Fruit fly (Drosophila melanogaster) whole organism, embryonic: Measurements from ENCODE around the gene trio.

Experiments used
- ATbp ChIP-seq: fragments of 200-800 bp; sonication (Bioruptor generic); optimal IDR thresholded peaks from 2 replicates; lab custom pipeline; 2017; ENCODE audit warnings: missing biosample characterization, mild to moderate bottlenecking, missing genetic modification characterization, missing genetic modification reagents
- Blimp-1 ChIP-seq: fragments of 200-800 bp; sonication (Bioruptor generic); optimal IDR thresholded peaks from 3 replicates; lab custom pipeline; 2018; ENCODE audit warnings: missing biosample characterization, missing genetic modification characterization, mild to moderate bottlenecking, moderate library complexity, missing genetic modification reagents
- CG10321 ChIP-seq: fragments of 200-800 bp; sonication (Bioruptor generic); IDR thresholded peaks from 2 replicates; pipeline ENCODE4 v1.3.6; 2022; ENCODE audit warnings: missing biosample characterization, missing genetic modification characterization
- CG12236 ChIP-seq: fragments of 200-800 bp; sonication (Bioruptor generic); optimal IDR thresholded peaks from 2 replicates; lab custom pipeline; 2016; ENCODE audit warnings: missing biosample characterization, missing genetic modification characterization
- CG13775 ChIP-seq: fragments of 200-800 bp; sonication (Bioruptor generic); optimal IDR thresholded peaks from 3 replicates; lab custom pipeline; 2017; ENCODE audit warnings: missing biosample characterization, mild to moderate bottlenecking, missing genetic modification characterization
- CG15073 ChIP-seq: fragments of 200-800 bp; sonication (Bioruptor generic); optimal IDR thresholded peaks from 2 replicates; lab custom pipeline; 2016; ENCODE audit warnings: missing biosample characterization, missing genetic modification characterization
- CG1602 ChIP-seq: fragments of 200-800 bp; sonication (Bioruptor generic); optimal IDR thresholded peaks from 3 replicates; lab custom pipeline; 2016; ENCODE audit warnings: missing biosample characterization, missing genetic modification characterization
- CG1647 ChIP-seq: fragments of 200-800 bp; sonication (Bioruptor generic); optimal IDR thresholded peaks from 3 replicates; lab custom pipeline; 2016; ENCODE audit warnings: missing biosample characterization, missing genetic modification characterization
- CG17802 ChIP-seq: fragments of 200-800 bp; sonication (Bioruptor generic); optimal IDR thresholded peaks from 2 replicates; lab custom pipeline; 2018; ENCODE audit warnings: missing biosample characterization, mild to moderate bottlenecking, missing genetic modification characterization, moderate library complexity
- CG18011 ChIP-seq: fragments of 200-800 bp; sonication (Bioruptor generic); optimal IDR thresholded peaks from 2 replicates; lab custom pipeline; 2017; ENCODE audit warnings: missing biosample characterization, missing genetic modification characterization, mild to moderate bottlenecking, moderate library complexity, missing genotype
- CG2129 ChIP-seq: fragments of 200-800 bp; sonication (Bioruptor generic); IDR thresholded peaks from 2 replicates; pipeline ENCODE4 v1.3.6; 2022; ENCODE audit warnings: missing biosample characterization, missing genetic modification characterization; ENCODE audit not compliant: partially characterized antibody
- CG32532 ChIP-seq: fragments of 200-800 bp; sonication (Bioruptor generic); IDR thresholded peaks from 2 replicates; pipeline ENCODE4 v1.3.6; 2022; ENCODE audit warnings: missing biosample characterization, missing genetic modification characterization
- CG33557 ChIP-seq: fragments of 200-800 bp; sonication (Bioruptor generic); optimal IDR thresholded peaks from 2 replicates; lab custom pipeline; 2019; ENCODE audit warnings: missing biosample characterization, mild to moderate bottlenecking, missing genetic modification characterization, moderate library complexity
- CG3847 ChIP-seq: fragments of 200-800 bp; sonication (Bioruptor generic); IDR thresholded peaks from 2 replicates; pipeline ENCODE4 v1.3.6; 2022; ENCODE audit warnings: missing biosample characterization, missing genetic modification characterization
- CG42726 ChIP-seq: fragments of 200-800 bp; sonication (Bioruptor generic); IDR thresholded peaks from 2 replicates; pipeline ENCODE4 v1.3.6; 2022; ENCODE audit warnings: missing biosample characterization, missing genetic modification characterization; ENCODE audit not compliant: partially characterized antibody
- CG7357 ChIP-seq: fragments of 200-800 bp; sonication (Bioruptor generic); IDR thresholded peaks from 3 replicates; pipeline ENCODE4 v1.3.6; 2022; ENCODE audit warnings: missing biosample characterization, missing genetic modification characterization
- CG7372 ChIP-seq: fragments of 200-800 bp; sonication (Bioruptor generic); IDR thresholded peaks from 2 replicates; pipeline ENCODE4 v1.3.6; 2022; ENCODE audit warnings: missing biosample characterization, missing genetic modification characterization
- CG7928 ChIP-seq: fragments of 200-800 bp; sonication (Bioruptor generic); optimal IDR thresholded peaks from 2 replicates; lab custom pipeline; 2017; ENCODE audit warnings: missing biosample characterization, mild to moderate bottlenecking, missing genetic modification characterization
- CG9817 ChIP-seq: fragments of 200-800 bp; sonication (Bioruptor generic); optimal IDR thresholded peaks from 2 replicates; lab custom pipeline; 2018; ENCODE audit warnings: missing biosample characterization, mild to moderate bottlenecking, missing genetic modification characterization, moderate library complexity
- D19A ChIP-seq: fragments of 200-800 bp; optimal IDR thresholded peaks from 3 replicates; lab custom pipeline; 2019; ENCODE audit warnings: missing biosample characterization, mild to moderate bottlenecking, missing genetic modification characterization, moderate library complexity
- Dip3 ChIP-seq: fragments of 200-800 bp; sonication (Bioruptor generic); optimal IDR thresholded peaks from 3 replicates; lab custom pipeline; 2016; ENCODE audit warnings: missing biosample characterization, missing genetic modification characterization
- Dll ChIP-seq: fragments of 200-800 bp; sonication (Bioruptor generic); IDR thresholded peaks from 4 replicates; pipeline ENCODE4 v1.3.6; 2022; ENCODE audit warnings: missing biosample characterization, missing genetic modification characterization; ENCODE audit not compliant: partially characterized antibody
- Drgx ChIP-seq: fragments of 200-800 bp; sonication (Bioruptor generic); IDR thresholded peaks from 2 replicates; pipeline ENCODE4 v1.3.6; 2022; ENCODE audit warnings: missing biosample characterization, missing genetic modification characterization
- MTF-1 ChIP-seq: fragments of 200-800 bp; sonication (Bioruptor generic); optimal IDR thresholded peaks from 2 replicates; lab custom pipeline; 2018; ENCODE audit warnings: missing biosample characterization, mild to moderate bottlenecking, missing genetic modification characterization, borderline replicate concordance
- Myb ChIP-seq: fragments of 200-800 bp; sonication (Bioruptor generic); optimal IDR thresholded peaks from 2 replicates; lab custom pipeline; 2016; ENCODE audit warnings: missing biosample characterization, missing genetic modification characterization
- Nf-YB ChIP-seq: fragments of 200-800 bp; sonication (Bioruptor generic); optimal IDR thresholded peaks from 3 replicates; lab custom pipeline; 2019; ENCODE audit warnings: missing biosample characterization, mild to moderate bottlenecking, missing genetic modification characterization, moderate library complexity
- Oaz ChIP-seq: fragments of 200-800 bp; sonication (Bioruptor generic); IDR thresholded peaks from 2 replicates; pipeline ENCODE4 v1.3.6; 2022; ENCODE audit warnings: missing biosample characterization, missing genetic modification characterization
- Side ChIP-seq: fragments of 200-800 bp; sonication (Bioruptor generic); optimal IDR thresholded peaks from 2 replicates; lab custom pipeline; 2016; ENCODE audit warnings: missing biosample characterization, missing genetic modification characterization
- ara ChIP-seq: fragments of 200-800 bp; sonication (Bioruptor generic); IDR thresholded peaks from 2 replicates; pipeline ENCODE4 v1.3.6; 2022; ENCODE audit warnings: missing biosample characterization, missing genetic modification characterization
- cad ChIP-seq: fragments of >200 bp; optimal IDR thresholded peaks from 2 replicates; lab custom pipeline; 2017; ENCODE audit warnings: missing biosample characterization, missing genetic modification characterization
- chif ChIP-seq, 2 experiments: fragments of 200-800 bp; sonication (Bioruptor generic); optimal IDR thresholded peaks; 3 replicates each; lab custom pipeline; 2016; ENCODE audit warnings: missing biosample characterization in 2 of 2, missing genetic modification characterization in 2 of 2
- cwo ChIP-seq: fragments of 200-800 bp; sonication (Bioruptor generic); optimal IDR thresholded peaks from 3 replicates; lab custom pipeline; 2017; ENCODE audit warnings: missing biosample characterization, missing genetic modification characterization, mild to moderate bottlenecking, moderate library complexity, missing genetic modification reagents
- dpn ChIP-seq, 2 experiments: fragments of 200-800 bp; sonication (Bioruptor generic); optimal IDR thresholded peaks; 3 replicates each; lab custom pipeline; 2016; ENCODE audit warnings: missing biosample characterization in 2 of 2, missing genetic modification characterization in 2 of 2
- eve ChIP-seq, 2 experiments: fragments of >200 bp; optimal IDR thresholded peaks; 2 replicates each; lab custom pipeline; 2017; ENCODE audit warnings: missing biosample characterization in 2 of 2, missing genetic modification characterization in 2 of 2
- gcm2 ChIP-seq: fragments of 200-800 bp; sonication (Bioruptor generic); optimal IDR thresholded peaks from 2 replicates; lab custom pipeline; 2016; ENCODE audit warnings: missing biosample characterization, missing genetic modification characterization
- hth ChIP-seq: fragments of >200 bp; optimal IDR thresholded peaks from 2 replicates; lab custom pipeline; 2017; ENCODE audit warnings: inconsistent platforms
- jumu ChIP-seq: fragments of 200-800 bp; sonication (Bioruptor generic); optimal IDR thresholded peaks from 3 replicates; lab custom pipeline; 2016; ENCODE audit warnings: missing biosample characterization, missing genetic modification characterization
- kah ChIP-seq: fragments of 200-800 bp; sonication (Bioruptor generic); optimal IDR thresholded peaks from 2 replicates; lab custom pipeline; 2018; ENCODE audit warnings: missing biosample characterization, mild to moderate bottlenecking, missing genetic modification characterization
- lbe ChIP-seq: fragments of 200-800 bp; sonication (Bioruptor generic); optimal IDR thresholded peaks from 2 replicates; lab custom pipeline; 2016; ENCODE audit warnings: missing biosample characterization, mild to moderate bottlenecking, missing genetic modification characterization
- luna ChIP-seq: fragments of 200-800 bp; sonication (Bioruptor generic); optimal IDR thresholded peaks from 2 replicates; lab custom pipeline; 2016; ENCODE audit warnings: missing biosample characterization, missing genetic modification characterization
- mam ChIP-seq: fragments of 200-800 bp; sonication (Bioruptor generic); optimal IDR thresholded peaks from 3 replicates; lab custom pipeline; 2016; ENCODE audit warnings: missing biosample characterization, missing genetic modification characterization
- mld ChIP-seq: fragments of 200-800 bp; sonication (Bioruptor generic); IDR thresholded peaks from 3 replicates; pipeline ENCODE4 v1.3.6; 2022; ENCODE audit warnings: missing biosample characterization, missing genetic modification characterization; ENCODE audit not compliant: partially characterized antibody
- nerfin-1 ChIP-seq: fragments of 200-800 bp; sonication (Bioruptor generic); optimal IDR thresholded peaks from 3 replicates; lab custom pipeline; 2019; ENCODE audit warnings: missing biosample characterization, mild to moderate bottlenecking, missing genetic modification characterization, moderate library complexity
- otp ChIP-seq: fragments of 200-800 bp; sonication (Bioruptor generic); IDR thresholded peaks from 3 replicates; pipeline ENCODE4, ENCODE4 v1.3.6; 2022; ENCODE audit warnings: missing biosample characterization, missing genetic modification characterization
- ro ChIP-seq: fragments of 200-800 bp; sonication (Bioruptor generic); IDR thresholded peaks from 2 replicates; pipeline ENCODE4 v1.3.6; 2022; ENCODE audit warnings: missing biosample characterization, missing genetic modification characterization
- sim ChIP-seq: fragments of 200-800 bp; sonication (Bioruptor generic); IDR thresholded peaks from 2 replicates; pipeline ENCODE4 v1.3.6; 2022; ENCODE audit warnings: missing biosample characterization, missing genetic modification characterization
- sr ChIP-seq: fragments of 200-800 bp; sonication (Bioruptor generic); IDR thresholded peaks from 3 replicates; pipeline ENCODE4 v1.3.6; 2022; ENCODE audit warnings: missing biosample characterization, missing genetic modification characterization
- tap ChIP-seq: fragments of 200-800 bp; optimal IDR thresholded peaks from 3 replicates; lab custom pipeline; 2019; ENCODE audit warnings: missing biosample characterization, mild to moderate bottlenecking, missing genetic modification characterization, moderate library complexity
- ttk ChIP-seq: fragments of 200-800 bp; sonication (Bioruptor generic); IDR thresholded peaks from 2 replicates; pipeline ENCODE4 v2.1.2; 2022; ENCODE audit warnings: missing biosample characterization, missing genetic modification characterization
- zen2 ChIP-seq: fragments of 200-800 bp; sonication (Bioruptor generic); IDR thresholded peaks from 3 replicates; pipeline ENCODE4 v1.3.6; 2022; ENCODE audit warnings: missing biosample characterization, missing genetic modification characterization; ENCODE audit not compliant: partially characterized antibody

The trio gene

dm6 chr3L:1030908-1031545 is 3.6 kb downstream of the trio start (continued):
- no peak for TF ChIP-seq lbe
- no peak for TF ChIP-seq Dll (GFP tag; lab: Robert Waterston, UW)
- TF ChIP-seq CG3847, result peak; percentile 37; the same call in 1 of the 2 replicates
- peak; percentile 37; the same call in 1 of the 2 replicates for TF ChIP-seq ara (GFP tag; lab: Robert Waterston, UW)
- no peak for TF ChIP-seq cwo (GFP tag; lab: Kevin White, UChicago)
- TF ChIP-seq CG7928 (GFP tag; lab: Kevin White, UChicago), result no peak
- no peak for TF ChIP-seq zen2
- no peak for TF ChIP-seq mld (GFP tag; lab: Robert Waterston, UW)
- TF ChIP-seq CG7357 (GFP tag; lab: Robert Waterston, UW), result no peak
- TF ChIP-seq CG15073 (GFP tag; lab: Kevin White, UChicago), result no peak
- no peak for TF ChIP-seq Side (GFP tag; lab: Kevin White, UChicago)
- no peak for TF ChIP-seq CG9817 (tag; lab: Kevin White, UChicago)
- TF ChIP-seq CG2129 (GFP tag; lab: Robert Waterston, UW), result no peak
- TF ChIP-seq CG33557 (GFP tag; lab: Kevin White, UChicago), result no peak
- no peak for TF ChIP-seq kah (GFP tag; lab: Kevin White, UChicago)
- peak; percentile 85 for TF ChIP-seq D19A (tag; lab: Kevin White, UChicago)
- TF ChIP-seq ttk, result peak; percentile 49; the same call in 1 of the 2 replicates
- peak; percentile 69 for TF ChIP-seq Drgx (GFP tag; lab: Robert Waterston, UW)
- TF ChIP-seq Myb (GFP tag; lab: Kevin White, UChicago), result peak; percentile 14
- TF ChIP-seq CG1647 (GFP tag; lab: Kevin White, UChicago), result no peak
- TF ChIP-seq eve (GFP tag; optimal IDR thresholded peaks at IDR 0.05; lab: Kevin White, UChicago), result no peak
- no peak for TF ChIP-seq CG18011 (GFP tag; lab: Kevin White, UChicago)
- no peak for TF ChIP-seq sim (GFP tag; lab: Robert Waterston, UW)
- TF ChIP-seq CG17802, result no peak
- TF ChIP-seq MTF-1 (GFP tag; lab: Kevin White, UChicago), result no peak
- TF ChIP-seq CG32532 (GFP tag; lab: Robert Waterston, UW), result 0 out of 2 replicates have a peak, but pooled peaks have one; percentile 38
- no peak for TF ChIP-seq Oaz
- TF ChIP-seq chif (GFP tag; optimal IDR thresholded peaks at IDR 0.05; lab: Kevin White, UChicago), result no peak
- no peak for TF ChIP-seq CG12236 (GFP tag; lab: Kevin White, UChicago)
- peak; percentile 68; the same call in 2 of the 3 replicates for TF ChIP-seq otp
- TF ChIP-seq CG1602, result no peak
- no peak for TF ChIP-seq Dip3 (GFP tag; lab: Kevin White, UChicago)
- no peak for TF ChIP-seq gcm2 (GFP tag; lab: Kevin White, UChicago)
- no peak for TF ChIP-seq Blimp-1
- TF ChIP-seq ATbp (GFP tag; lab: Kevin White, UChicago), result no peak
- TF ChIP-seq ro (GFP tag; lab: Robert Waterston, UW), result no peak
- TF ChIP-seq tap, result peak; percentile 4
- TF ChIP-seq hth (lab: Kevin White, UChicago), result no peak
- TF ChIP-seq CG10321, result no peak
- TF ChIP-seq luna (GFP tag; lab: Kevin White, UChicago), result no peak
- TF ChIP-seq dpn (GFP tag; optimal IDR thresholded peaks at IDR 0.05; lab: Kevin White, UChicago), result peak in 1 of 2 experiments; percentile 44
- no peak for TF ChIP-seq sr (GFP tag; lab: Robert Waterston, UW)
- no peak for TF ChIP-seq cad (GFP tag; lab: Kevin White, UChicago)
- no peak for TF ChIP-seq CG7372 (GFP tag; lab: Robert Waterston, UW)
- TF ChIP-seq mam (GFP tag; lab: Kevin White, UChicago), result no peak
- TF ChIP-seq CG13775 (GFP tag; lab: Kevin White, UChicago), result no peak
- TF ChIP-seq CG42726 (GFP tag; lab: Robert Waterston, UW), result no peak
- no peak for TF ChIP-seq nerfin-1 (tag; lab: Kevin White, UChicago)
- no peak for TF ChIP-seq jumu
- no peak for TF ChIP-seq Nf-YB (GFP tag; lab: Kevin White, UChicago)
